Worm (Caenorhabditis elegans) whole organism, L4 larva: Measurements from ENCODE around the gene efl-2.
A peak's percentile ranks its signal among the peaks of the same experiment; 100 is the strongest.

Experiments
- D1046.2 ChIP-seq: fragments of 200-800 bp; sonication (Bioruptor generic); IDR thresholded peaks from 2 replicates; pipeline ENCODE4 v1.3.6; 2022; ENCODE audit warnings: missing genetic modification characterization, missing compliant biosample characterization
- F26F4.8 ChIP-seq: fragments of 200-800 bp; sonication (Bioruptor generic); conservative IDR thresholded peaks from 2 replicates; pipeline ENCODE4 v1.3.6; 2022; ENCODE audit warnings: missing genetic modification characterization, missing compliant biosample characterization
- F37D6.2 ChIP-seq: sonication (generic microtip); optimal IDR thresholded peaks from 2 replicates; lab custom pipeline; 2016; ENCODE audit warnings: mild to moderate bottlenecking, missing genetic modification characterization, missing compliant biosample characterization
- F49E8.2 ChIP-seq: sonication (generic microtip); optimal IDR thresholded peaks from 2 replicates; lab custom pipeline; 2016; ENCODE audit warnings: missing compliant biosample characterization, mild to moderate bottlenecking, missing genetic modification characterization, borderline replicate concordance
- R02D3.7 ChIP-seq: fragments of 150-350 bp; sonication (generic microtip); optimal IDR thresholded peaks from 3 replicates; lab custom pipeline; 2014; ENCODE audit warnings: missing biosample characterization, missing genetic modification characterization
- T20F7.1 ChIP-seq: fragments of 200-800 bp; sonication (Bioruptor generic); optimal IDR thresholded peaks from 2 replicates; lab custom pipeline; 2018; ENCODE audit warnings: mild to moderate bottlenecking, missing genetic modification characterization, missing compliant biosample characterization
- Y5F2A.4 ChIP-seq: fragments of 200-800 bp; sonication (Bioruptor generic); optimal IDR thresholded peaks from 2 replicates; lab custom pipeline; 2018; ENCODE audit warnings: mild to moderate bottlenecking, missing genetic modification characterization, missing compliant biosample characterization
- Y75B8A.6 ChIP-seq: fragments of 200-800 bp; sonication (Bioruptor generic); IDR thresholded peaks from 2 replicates; pipeline ENCODE4 v1.3.6; 2022; ENCODE audit warnings: missing genetic modification reagents, missing genetic modification characterization, missing compliant biosample characterization
- aly-2 ChIP-seq: sonication (generic microtip); optimal IDR thresholded peaks from 2 replicates; lab custom pipeline; 2018; ENCODE audit warnings: missing biosample characterization, missing genetic modification characterization
- ama-1 ChIP-seq: fragments of 150-350 bp; optimal IDR thresholded peaks from 2 replicates; lab custom pipeline; 2014; ENCODE audit warnings: inconsistent platforms, mixed read lengths
- ceh-32 ChIP-seq: sonication (generic microtip); optimal IDR thresholded peaks from 2 replicates; lab custom pipeline; 2016; ENCODE audit warnings: mild to moderate bottlenecking, missing genetic modification characterization, missing compliant biosample characterization; ENCODE audit not compliant: poor library complexity
- ceh-44 ChIP-seq: fragments of 200-800 bp; sonication (Bioruptor generic); IDR thresholded peaks from 2 replicates; pipeline ENCODE4 v1.3.6; 2022; ENCODE audit warnings: missing genetic modification reagents, missing genetic modification characterization, missing compliant biosample characterization
- ceh-62 ChIP-seq: sonication (generic microtip); optimal IDR thresholded peaks from 2 replicates; lab custom pipeline; 2017; ENCODE audit warnings: missing biosample characterization, missing genetic modification characterization
- ceh-82 ChIP-seq: sonication (generic microtip); optimal IDR thresholded peaks from 2 replicates; lab custom pipeline; 2017; ENCODE audit warnings: missing biosample characterization, missing genetic modification characterization
- cey-2 ChIP-seq: sonication (generic microtip); optimal IDR thresholded peaks from 3 replicates; lab custom pipeline; 2017; ENCODE audit warnings: missing genetic modification characterization, mild to moderate bottlenecking, missing compliant biosample characterization, antibody characterized with exemption, borderline replicate concordance; ENCODE audit not compliant: insufficient read depth
- ctbp-1 ChIP-seq: fragments of 200-800 bp; sonication (Bioruptor generic); IDR thresholded peaks from 2 replicates; pipeline ENCODE4 v1.3.6; 2022; ENCODE audit warnings: missing genetic modification reagents, missing genetic modification characterization, missing compliant biosample characterization
- daf-16 ChIP-seq, 3 experiments: sonication (generic microtip); optimal IDR thresholded peaks; 2 replicates each; lab custom pipeline; 2016 to 2017; ENCODE audit warnings: missing genetic modification characterization in 3 of 3, missing genetic modification reagents in 3 of 3, mild to moderate bottlenecking in 2 of 3, missing compliant biosample characterization in 2 of 3, missing biosample characterization in 1 of 3, moderate library complexity in 1 of 3
- dmd-6 ChIP-seq: fragments of 200-800 bp; sonication (Bioruptor generic); IDR thresholded peaks from 2 replicates; pipeline ENCODE4 v1.3.6; 2022; ENCODE audit warnings: missing genetic modification reagents, missing genetic modification characterization, missing compliant biosample characterization
- dpl-1 ChIP-seq: fragments of 150-350 bp; optimal IDR thresholded peaks from 2 replicates; lab custom pipeline; 2014; ENCODE audit warnings: missing biosample characterization, missing genetic modification reagents, missing genetic modification characterization
- egl-43 ChIP-seq: fragments of 200-800 bp; sonication (Bioruptor generic); IDR thresholded peaks from 2 replicates; pipeline ENCODE4 v1.3.6; 2022; ENCODE audit warnings: missing genetic modification reagents, missing genetic modification characterization, missing compliant biosample characterization
- fkh-10 ChIP-seq: fragments of 150-350 bp; optimal IDR thresholded peaks from 2 replicates; lab custom pipeline; 2014; ENCODE audit warnings: missing biosample characterization, missing genetic modification reagents, missing genetic modification characterization
- hlh-30 ChIP-seq: sonication (generic microtip); optimal IDR thresholded peaks from 2 replicates; lab custom pipeline; 2017; ENCODE audit warnings: antibody characterized with exemption, mild to moderate bottlenecking, missing genetic modification characterization, missing compliant biosample characterization; ENCODE audit not compliant: insufficient read depth
- hmg-1.1 ChIP-seq: fragments of 200-800 bp; sonication (Bioruptor generic); IDR thresholded peaks from 2 replicates; pipeline ENCODE4 v1.3.6; 2022; ENCODE audit warnings: missing genetic modification reagents, missing genetic modification characterization, missing compliant biosample characterization
- lin-38 ChIP-seq: fragments of 200-800 bp; sonication (Bioruptor generic); IDR thresholded peaks from 2 replicates; pipeline ENCODE4 v1.3.6; 2022; ENCODE audit warnings: missing genetic modification reagents, missing genetic modification characterization, missing compliant biosample characterization
- lin-39 ChIP-seq: fragments of 150-350 bp; optimal IDR thresholded peaks from 2 replicates; lab custom pipeline; 2014; ENCODE audit warnings: missing biosample characterization, missing genetic modification reagents, missing genetic modification characterization
- lir-3 ChIP-seq: sonication (generic microtip); optimal IDR thresholded peaks from 2 replicates; lab custom pipeline; 2016; ENCODE audit warnings: mild to moderate bottlenecking, missing genetic modification characterization, missing compliant biosample characterization
- lsy-2 ChIP-seq, 2 experiments: fragments of 150-350 bp in 1 of 2; sonication (generic microtip) in 1 of 2; optimal IDR thresholded peaks; 2 replicates each; lab custom pipeline; 2014 to 2017; ENCODE audit warnings: missing biosample characterization in 2 of 2, missing genetic modification characterization in 2 of 2
- mdl-1 ChIP-seq, 2 experiments: fragments of 150-350 bp in 1 of 2; sonication (generic microtip) in 1 of 2; optimal IDR thresholded peaks; 2 replicates each; lab custom pipeline; 2014 to 2017; ENCODE audit warnings: missing biosample characterization in 2 of 2, missing genetic modification characterization in 2 of 2
- mdt-29 ChIP-seq: fragments of 200-800 bp; sonication (Bioruptor generic); IDR thresholded peaks from 2 replicates; pipeline ENCODE4 v1.3.6; 2022; ENCODE audit warnings: missing genetic modification reagents, missing genetic modification characterization, missing compliant biosample characterization
- mes-2 ChIP-seq: sonication (generic microtip); optimal IDR thresholded peaks from 2 replicates; lab custom pipeline; 2016; ENCODE audit warnings: missing genotype, mild to moderate bottlenecking, missing genetic modification characterization, missing compliant biosample characterization; ENCODE audit not compliant: poor library complexity, severe bottlenecking
- mxl-2 ChIP-seq: fragments of 200-800 bp; sonication (Bioruptor generic); conservative IDR thresholded peaks from 2 replicates; pipeline ENCODE4 v1.3.6; 2022; ENCODE audit warnings: missing genetic modification reagents, missing genetic modification characterization, missing compliant biosample characterization
- nhr-10 ChIP-seq: fragments of 150-350 bp; optimal IDR thresholded peaks from 2 replicates; lab custom pipeline; 2014; ENCODE audit warnings: missing biosample characterization, missing genetic modification characterization
- nhr-102 ChIP-seq: sonication (generic microtip); optimal IDR thresholded peaks from 2 replicates; lab custom pipeline; 2016; ENCODE audit warnings: mild to moderate bottlenecking, missing genetic modification characterization, moderate library complexity, missing compliant biosample characterization
- nhr-237 ChIP-seq: sonication (generic microtip); optimal IDR thresholded peaks from 2 replicates; lab custom pipeline; 2017; ENCODE audit warnings: missing biosample characterization, missing genetic modification characterization
- nhr-28 ChIP-seq: fragments of 150-350 bp; optimal IDR thresholded peaks from 2 replicates; lab custom pipeline; 2014; ENCODE audit warnings: missing biosample characterization, missing genetic modification characterization
- nhr-41 ChIP-seq: fragments of 200-800 bp; sonication (Bioruptor generic); IDR thresholded peaks from 2 replicates; pipeline ENCODE4 v1.3.6; 2022; ENCODE audit warnings: missing genetic modification reagents, missing genetic modification characterization, missing compliant biosample characterization
- nhr-42 ChIP-seq: fragments of 200-800 bp; sonication (Bioruptor generic); IDR thresholded peaks from 2 replicates; pipeline ENCODE4 v1.3.6; 2022; ENCODE audit warnings: missing genetic modification characterization, missing compliant biosample characterization
- nhr-77 ChIP-seq: fragments of 150-350 bp; optimal IDR thresholded peaks from 2 replicates; lab custom pipeline; 2014; ENCODE audit warnings: missing biosample characterization, missing genetic modification characterization
- pha-4 ChIP-seq, 2 experiments: fragments of 150-350 bp in 1 of 2; fragments of 200-800 bp in 1 of 2; sonication (Bioruptor generic) in 1 of 2; IDR thresholded peaks in 1 of 2; optimal IDR thresholded peaks in 1 of 2; 2 replicates each; pipeline versions ENCODE4 v1.3.6 to Lab custom; 2014 to 2022; ENCODE audit warnings: missing genetic modification characterization in 2 of 2, missing genetic modification reagents in 2 of 2, missing biosample characterization in 1 of 2, missing compliant biosample characterization in 1 of 2
- skn-1 ChIP-seq: fragments of 150-350 bp; optimal IDR thresholded peaks from 2 replicates; lab custom pipeline; 2014; ENCODE audit warnings: missing biosample characterization, missing genetic modification characterization
- snpc-1.2 ChIP-seq: fragments of 200-800 bp; sonication (Bioruptor generic); IDR thresholded peaks from 2 replicates; pipeline ENCODE4 v1.3.6; 2022; ENCODE audit warnings: missing genetic modification reagents, missing genetic modification characterization, missing compliant biosample characterization
- spr-1 ChIP-seq: sonication (generic microtip); optimal IDR thresholded peaks from 2 replicates; lab custom pipeline; 2016; ENCODE audit warnings: mild to moderate bottlenecking, missing genetic modification characterization, missing compliant biosample characterization
- unc-130 ChIP-seq: sonication (generic microtip); optimal IDR thresholded peaks from 2 replicates; lab custom pipeline; 2016; ENCODE audit warnings: missing genetic modification reagents, missing genetic modification characterization, missing compliant biosample characterization
- unc-39 ChIP-seq: sonication (generic microtip); optimal IDR thresholded peaks from 2 replicates; lab custom pipeline; 2017; ENCODE audit warnings: missing biosample characterization, missing genetic modification characterization
- unc-62 ChIP-seq, 3 experiments: fragments of 150-350 bp in 1 of 3; sonication (generic microtip); optimal IDR thresholded peaks in 2 of 3; peaks in 1 of 3; 1 replicate in 1 of 3; 2 replicates in 2 of 3; lab custom pipeline; 2014 to 2017; ENCODE audit warnings: missing biosample characterization in 3 of 3, missing genetic modification characterization in 3 of 3, missing genetic modification reagents in 3 of 3, missing genotype in 1 of 3
- vab-7 ChIP-seq: fragments of 200-800 bp; sonication (Bioruptor generic); IDR thresholded peaks from 2 replicates; pipeline ENCODE4 v1.3.6; 2022; ENCODE audit warnings: missing genetic modification reagents, missing genetic modification characterization, missing compliant biosample characterization
- zag-1 ChIP-seq: fragments of 150-350 bp; optimal IDR thresholded peaks from 2 replicates; lab custom pipeline; 2014; ENCODE audit warnings: missing biosample characterization, missing genetic modification characterization
- zfp-2 ChIP-seq: sonication (generic microtip); optimal IDR thresholded peaks from 2 replicates; lab custom pipeline; 2016; ENCODE audit warnings: mild to moderate bottlenecking, missing genetic modification characterization, missing compliant biosample characterization
- zip-2 ChIP-seq: fragments of 150-350 bp; optimal IDR thresholded peaks from 2 replicates; lab custom pipeline; 2014; ENCODE audit warnings: missing biosample characterization, missing genetic modification characterization
- ztf-11 ChIP-seq: fragments of 150-350 bp; optimal IDR thresholded peaks from 2 replicates; lab custom pipeline; 2014; ENCODE audit warnings: missing biosample characterization, missing genetic modification characterization

The efl-2 gene

ce11 chrII:13369231-13369630 lies 36.7 kb upstream of the efl-2 start, which contains the start of gene Y48C3A.20 (continued):
- TF ChIP-seq mdt-29 (GFP tag; lab: Robert Waterston, UW) (no peak), unc-39 (tag; lab: Kevin White, UChicago) (no peak), F26F4.8 (GFP tag; lab: Robert Waterston, UW) (no peak), hmg-1.1 (GFP tag; lab: Robert Waterston, UW) (peak; percentile 44; the same call in 1 of the 2 replicates), ceh-32 (tag; lab: Kevin White, UChicago) (no peak), ceh-62 (tag; lab: Kevin White, UChicago) (no peak), pha-4 (GFP tag; IDR thresholded peaks at IDR 0.05; lab: Robert Waterston, UW) (0 out of 2 replicates have a peak, but pooled peaks have one; percentile 36), pha-4 (tag; optimal IDR thresholded peaks at IDR 0.05; lab: Kevin White, UChicago) (peak; percentile 82), hlh-30 (tag; lab: Kevin White, UChicago) (peak; percentile 32), nhr-28 (tag; lab: Kevin White, UChicago) (peak; percentile 33), egl-43 (no peak), unc-62 (GFP tag; optimal IDR thresholded peaks at IDR 0.05 in 1 of 2; lab: Kevin White, UChicago) (no peak), unc-62 (tag; optimal IDR thresholded peaks at IDR 0.05; lab: Kevin White, UChicago) (no peak), skn-1 (tag; lab: Kevin White, UChicago) (no peak), nhr-10 (tag; lab: Kevin White, UChicago) (no peak), lsy-2 (tag; optimal IDR thresholded peaks at IDR 0.05; lab: Kevin White, UChicago) (peak in 1 of 2 experiments; percentile 87), lin-38 (GFP tag; lab: Robert Waterston, UW) (peak; percentile 71), lir-3 (tag; lab: Kevin White, UChicago) (no peak), lin-39 (tag; lab: Kevin White, UChicago) (no peak), R02D3.7 (no peak), vab-7 (GFP tag; lab: Robert Waterston, UW) (no peak), daf-16 (GFP tag; optimal IDR thresholded peaks at IDR 0.05; lab: Kevin White, UChicago) (no peak), daf-16 (tag; optimal IDR thresholded peaks at IDR 0.05; lab: Kevin White, UChicago) (peak; percentile 53), mdl-1 (tag; optimal IDR thresholded peaks at IDR 0.05; lab: Kevin White, UChicago) (no peak), ama-1 (lab: Kevin White, UChicago) (no peak), Y5F2A.4 (GFP tag; lab: Kevin White, UChicago) (no peak), mes-2 (tag; lab: Kevin White, UChicago) (no peak), cey-2 (tag; lab: Kevin White, UChicago) (no peak), ztf-11 (tag; lab: Kevin White, UChicago) (no peak), ctbp-1 (GFP tag; lab: Robert Waterston, UW) (no peak; the same call in 1 of the 2 replicates), fkh-10 (GFP tag; lab: Kevin White, UChicago) (no peak), nhr-42 (no peak), zag-1 (tag; lab: Kevin White, UChicago) (no peak), F37D6.2 (tag; lab: Kevin White, UChicago) (no peak), spr-1 (peak; percentile 11), ceh-82 (tag; lab: Kevin White, UChicago) (no peak), dmd-6 (no peak), Y75B8A.6 (GFP tag; lab: Robert Waterston, UW) (no peak), nhr-77 (tag; lab: Kevin White, UChicago) (no peak), unc-130 (GFP tag; lab: Kevin White, UChicago) (peak; percentile 23), nhr-41 (GFP tag; lab: Robert Waterston, UW) (no peak), mxl-2 (no peak), zip-2 (tag; lab: Kevin White, UChicago) (no peak), dpl-1 (GFP tag; lab: Kevin White, UChicago) (peak; percentile 81), T20F7.1 (GFP tag; lab: Kevin White, UChicago) (peak; percentile 61), D1046.2 (GFP tag; lab: Robert Waterston, UW) (no peak), aly-2 (tag; lab: Kevin White, UChicago) (no peak), F49E8.2 (tag; lab: Kevin White, UChicago) (no peak), ceh-44 (GFP tag; lab: Robert Waterston, UW) (no peak), nhr-102 (tag; lab: Kevin White, UChicago) (no peak), nhr-237 (no peak), snpc-1.2 (GFP tag; lab: Robert Waterston, UW) (peak; percentile 59; the same call in 1 of the 2 replicates), zfp-2 (no peak)
